Worm (Caenorhabditis elegans) whole organism, L4 larva: ENCODE data around the gene T24C4.10.

Source experiments
- D1046.2 ChIP-seq: fragments of 200-800 bp; sonication (Bioruptor generic); IDR thresholded peaks from 2 replicates; pipeline ENCODE4 v1.3.6; 2022; ENCODE audit warnings: missing genetic modification characterization, missing compliant biosample characterization
- F44E2.7 ChIP-seq: fragments of 200-800 bp; sonication (Bioruptor generic); IDR thresholded peaks from 2 replicates; pipeline ENCODE4 v2.1.2; 2022; ENCODE audit warnings: missing genetic modification characterization, missing compliant biosample characterization
- R02D3.7 ChIP-seq: fragments of 150-350 bp; sonication (generic microtip); optimal IDR thresholded peaks from 3 replicates; lab custom pipeline; 2014; ENCODE audit warnings: missing biosample characterization, missing genetic modification characterization
- T26A8.4 ChIP-seq: fragments of 200-800 bp; sonication (Bioruptor generic); IDR thresholded peaks from 2 replicates; pipeline ENCODE4 v1.3.6; 2022; ENCODE audit warnings: missing genetic modification characterization, missing compliant biosample characterization
- ZK337.2 ChIP-seq: fragments of 200-800 bp; sonication (Bioruptor generic); IDR thresholded peaks from 2 replicates; pipeline ENCODE4 v1.3.6; 2022; ENCODE audit warnings: missing genetic modification reagents, missing genetic modification characterization, missing compliant biosample characterization
- aha-1 ChIP-seq: fragments of 150-350 bp; peaks from one replicate; lab custom pipeline; 2014; ENCODE audit warnings: missing biosample characterization, missing genetic modification characterization
- ama-1 ChIP-seq: fragments of 150-350 bp; optimal IDR thresholded peaks from 2 replicates; lab custom pipeline; 2014; ENCODE audit warnings: inconsistent platforms, mixed read lengths
- arid-1 ChIP-seq: fragments of 200-800 bp; sonication (Bioruptor generic); conservative IDR thresholded peaks from 2 replicates; pipeline ENCODE4 v1.3.6; 2022; ENCODE audit warnings: missing genetic modification reagents, missing genetic modification characterization, missing compliant biosample characterization
- attf-4 ChIP-seq: sonication (generic microtip); optimal IDR thresholded peaks from 3 replicates; lab custom pipeline; 2017; ENCODE audit warnings: missing biosample characterization, missing genetic modification characterization
- ceh-28 ChIP-seq: fragments of 150-350 bp; optimal IDR thresholded peaks from 2 replicates; lab custom pipeline; 2014; ENCODE audit warnings: missing biosample characterization, missing genetic modification reagents, missing genetic modification characterization
- ceh-62 ChIP-seq: sonication (generic microtip); optimal IDR thresholded peaks from 2 replicates; lab custom pipeline; 2017; ENCODE audit warnings: missing biosample characterization, missing genetic modification characterization
- daf-12 ChIP-seq: fragments of 150-350 bp; optimal IDR thresholded peaks from 2 replicates; lab custom pipeline; 2014; ENCODE audit warnings: missing biosample characterization, missing genetic modification reagents, missing genetic modification characterization
- daf-16 ChIP-seq, 3 experiments: sonication (generic microtip); optimal IDR thresholded peaks; 2 replicates each; lab custom pipeline; 2016 to 2017; ENCODE audit warnings: missing genetic modification characterization in 3 of 3, missing genetic modification reagents in 3 of 3, mild to moderate bottlenecking in 2 of 3, missing compliant biosample characterization in 2 of 3, missing biosample characterization in 1 of 3, moderate library complexity in 1 of 3
- dmd-9 ChIP-seq: fragments of 200-800 bp; sonication (Bioruptor generic); IDR thresholded peaks from 2 replicates; pipeline ENCODE4 v1.3.6; 2022; ENCODE audit warnings: missing genetic modification reagents, missing genetic modification characterization, missing compliant biosample characterization
- duxl-1 ChIP-seq: sonication (generic microtip); optimal IDR thresholded peaks from 2 replicates; lab custom pipeline; 2016; ENCODE audit warnings: mild to moderate bottlenecking, missing genetic modification characterization, moderate library complexity, missing compliant biosample characterization; ENCODE audit not compliant: poor library complexity
- egl-43 ChIP-seq: fragments of 200-800 bp; sonication (Bioruptor generic); IDR thresholded peaks from 2 replicates; pipeline ENCODE4 v1.3.6; 2022; ENCODE audit warnings: missing genetic modification reagents, missing genetic modification characterization, missing compliant biosample characterization
- fos-1 ChIP-seq: fragments of 150-350 bp; optimal IDR thresholded peaks from 2 replicates; lab custom pipeline; 2014; ENCODE audit warnings: missing biosample characterization, missing genetic modification characterization
- gei-8 ChIP-seq: fragments of 200-800 bp; sonication (Bioruptor generic); optimal IDR thresholded peaks from 2 replicates; lab custom pipeline; 2018; ENCODE audit warnings: mild to moderate bottlenecking, missing genetic modification characterization, missing compliant biosample characterization
- hlh-11 ChIP-seq: fragments of 200-800 bp; sonication (Bioruptor generic); optimal IDR thresholded peaks from 2 replicates; lab custom pipeline; 2018; ENCODE audit warnings: mild to moderate bottlenecking, missing genetic modification characterization, missing compliant biosample characterization
- jun-1 ChIP-seq: fragments of 150-350 bp; optimal IDR thresholded peaks from 2 replicates; lab custom pipeline; 2014; ENCODE audit warnings: missing biosample characterization, missing genetic modification reagents, missing genetic modification characterization
- lin-13 ChIP-seq: fragments of 150-350 bp; optimal IDR thresholded peaks from 2 replicates; lab custom pipeline; 2014; ENCODE audit warnings: missing biosample characterization, missing genetic modification reagents, missing genetic modification characterization
- lin-15B ChIP-seq: fragments of 150-350 bp; sonication (generic microtip); optimal IDR thresholded peaks from 3 replicates; lab custom pipeline; 2014; ENCODE audit warnings: missing biosample characterization, missing genetic modification characterization
- lin-38 ChIP-seq: fragments of 200-800 bp; sonication (Bioruptor generic); IDR thresholded peaks from 2 replicates; pipeline ENCODE4 v1.3.6; 2022; ENCODE audit warnings: missing genetic modification reagents, missing genetic modification characterization, missing compliant biosample characterization
- lin-39 ChIP-seq: fragments of 150-350 bp; optimal IDR thresholded peaks from 2 replicates; lab custom pipeline; 2014; ENCODE audit warnings: missing biosample characterization, missing genetic modification reagents, missing genetic modification characterization
- lsy-2 ChIP-seq, 2 experiments: fragments of 150-350 bp in 1 of 2; sonication (generic microtip) in 1 of 2; optimal IDR thresholded peaks; 2 replicates each; lab custom pipeline; 2014 to 2017; ENCODE audit warnings: missing biosample characterization in 2 of 2, missing genetic modification characterization in 2 of 2
- madf-5 ChIP-seq, 2 experiments: fragments of 200-800 bp; sonication (Bioruptor generic); IDR thresholded peaks; 2 replicates each; pipeline ENCODE4 v1.3.6; 2022; ENCODE audit warnings: missing compliant biosample characterization in 2 of 2, missing genetic modification characterization in 2 of 2
- madf-9 ChIP-seq: fragments of 200-800 bp; sonication (Bioruptor generic); conservative IDR thresholded peaks from 2 replicates; pipeline ENCODE4 v1.3.6; 2022; ENCODE audit warnings: missing genetic modification reagents, missing genetic modification characterization, missing compliant biosample characterization
- mdl-1 ChIP-seq, 2 experiments: fragments of 150-350 bp in 1 of 2; sonication (generic microtip) in 1 of 2; optimal IDR thresholded peaks; 2 replicates each; lab custom pipeline; 2014 to 2017; ENCODE audit warnings: missing biosample characterization in 2 of 2, missing genetic modification characterization in 2 of 2
- mdt-29 ChIP-seq: fragments of 200-800 bp; sonication (Bioruptor generic); IDR thresholded peaks from 2 replicates; pipeline ENCODE4 v1.3.6; 2022; ENCODE audit warnings: missing genetic modification reagents, missing genetic modification characterization, missing compliant biosample characterization
- mxl-3 ChIP-seq: fragments of 200-800 bp; sonication (Bioruptor generic); optimal IDR thresholded peaks from 2 replicates; lab custom pipeline; 2018; ENCODE audit warnings: mild to moderate bottlenecking, missing genetic modification characterization, missing compliant biosample characterization
- nhr-11 ChIP-seq: fragments of 150-350 bp; optimal IDR thresholded peaks from 2 replicates; lab custom pipeline; 2014; ENCODE audit warnings: missing biosample characterization, missing genetic modification characterization
- nhr-111 ChIP-seq: fragments of 200-800 bp; sonication (Bioruptor generic); optimal IDR thresholded peaks from 2 replicates; lab custom pipeline; 2018; ENCODE audit warnings: mild to moderate bottlenecking, missing genetic modification characterization, missing compliant biosample characterization
- nhr-25 ChIP-seq: sonication (generic microtip); optimal IDR thresholded peaks from 2 replicates; lab custom pipeline; 2017; ENCODE audit warnings: missing genetic modification characterization, mild to moderate bottlenecking, missing compliant biosample characterization, antibody characterized with exemption, moderate library complexity, borderline replicate concordance; ENCODE audit not compliant: insufficient read depth
- nhr-28 ChIP-seq: fragments of 150-350 bp; optimal IDR thresholded peaks from 2 replicates; lab custom pipeline; 2014; ENCODE audit warnings: missing biosample characterization, missing genetic modification characterization
- nhr-48 ChIP-seq: sonication (generic microtip); optimal IDR thresholded peaks from 2 replicates; lab custom pipeline; 2016; ENCODE audit warnings: mild to moderate bottlenecking, missing genetic modification characterization, missing compliant biosample characterization
- nhr-77 ChIP-seq: fragments of 150-350 bp; optimal IDR thresholded peaks from 2 replicates; lab custom pipeline; 2014; ENCODE audit warnings: missing biosample characterization, missing genetic modification characterization
- php-3 ChIP-seq: fragments of 200-800 bp; sonication (Bioruptor generic); IDR thresholded peaks from 2 replicates; pipeline ENCODE4 v1.3.6; 2022; ENCODE audit warnings: missing genetic modification reagents, missing genetic modification characterization, missing compliant biosample characterization
- rbr-2 ChIP-seq: sonication (generic microtip); optimal IDR thresholded peaks from 2 replicates; lab custom pipeline; 2016; ENCODE audit warnings: missing genotype, missing genetic modification characterization, missing compliant biosample characterization
- sdz-12 ChIP-seq: fragments of 200-800 bp; sonication (Bioruptor generic); optimal IDR thresholded peaks from 2 replicates; lab custom pipeline; 2018; ENCODE audit warnings: mild to moderate bottlenecking, missing genetic modification characterization, missing compliant biosample characterization
- skn-1 ChIP-seq: fragments of 150-350 bp; optimal IDR thresholded peaks from 2 replicates; lab custom pipeline; 2014; ENCODE audit warnings: missing biosample characterization, missing genetic modification characterization
- snpc-1.2 ChIP-seq: fragments of 200-800 bp; sonication (Bioruptor generic); IDR thresholded peaks from 2 replicates; pipeline ENCODE4 v1.3.6; 2022; ENCODE audit warnings: missing genetic modification reagents, missing genetic modification characterization, missing compliant biosample characterization
- spr-1 ChIP-seq: sonication (generic microtip); optimal IDR thresholded peaks from 2 replicates; lab custom pipeline; 2016; ENCODE audit warnings: mild to moderate bottlenecking, missing genetic modification characterization, missing compliant biosample characterization
- tag-97 ChIP-seq: fragments of 200-800 bp; sonication (Bioruptor generic); IDR thresholded peaks from 2 replicates; pipeline ENCODE4 v1.3.6; 2022; ENCODE audit warnings: missing genetic modification characterization, missing compliant biosample characterization
- tra-1 ChIP-seq: fragments of 200-800 bp; sonication (Bioruptor generic); IDR thresholded peaks from 2 replicates; pipeline ENCODE4 v1.3.6; 2022; ENCODE audit warnings: missing genetic modification reagents, missing genetic modification characterization, missing compliant biosample characterization
- unc-130 ChIP-seq: sonication (generic microtip); optimal IDR thresholded peaks from 2 replicates; lab custom pipeline; 2016; ENCODE audit warnings: missing genetic modification reagents, missing genetic modification characterization, missing compliant biosample characterization
- unc-39 ChIP-seq: sonication (generic microtip); optimal IDR thresholded peaks from 2 replicates; lab custom pipeline; 2017; ENCODE audit warnings: missing biosample characterization, missing genetic modification characterization
- unc-62 ChIP-seq, 3 experiments: fragments of 150-350 bp in 1 of 3; sonication (generic microtip); optimal IDR thresholded peaks in 2 of 3; peaks in 1 of 3; 1 replicate in 1 of 3; 2 replicates in 2 of 3; lab custom pipeline; 2014 to 2017; ENCODE audit warnings: missing biosample characterization in 3 of 3, missing genetic modification characterization in 3 of 3, missing genetic modification reagents in 3 of 3, missing genotype in 1 of 3
- vab-7 ChIP-seq: fragments of 200-800 bp; sonication (Bioruptor generic); IDR thresholded peaks from 2 replicates; pipeline ENCODE4 v1.3.6; 2022; ENCODE audit warnings: missing genetic modification reagents, missing genetic modification characterization, missing compliant biosample characterization
- zfp-2 ChIP-seq: sonication (generic microtip); optimal IDR thresholded peaks from 2 replicates; lab custom pipeline; 2016; ENCODE audit warnings: mild to moderate bottlenecking, missing genetic modification characterization, missing compliant biosample characterization
- ztf-11 ChIP-seq: fragments of 150-350 bp; optimal IDR thresholded peaks from 2 replicates; lab custom pipeline; 2014; ENCODE audit warnings: missing biosample characterization, missing genetic modification characterization

T24C4.10 gene

DNA sequence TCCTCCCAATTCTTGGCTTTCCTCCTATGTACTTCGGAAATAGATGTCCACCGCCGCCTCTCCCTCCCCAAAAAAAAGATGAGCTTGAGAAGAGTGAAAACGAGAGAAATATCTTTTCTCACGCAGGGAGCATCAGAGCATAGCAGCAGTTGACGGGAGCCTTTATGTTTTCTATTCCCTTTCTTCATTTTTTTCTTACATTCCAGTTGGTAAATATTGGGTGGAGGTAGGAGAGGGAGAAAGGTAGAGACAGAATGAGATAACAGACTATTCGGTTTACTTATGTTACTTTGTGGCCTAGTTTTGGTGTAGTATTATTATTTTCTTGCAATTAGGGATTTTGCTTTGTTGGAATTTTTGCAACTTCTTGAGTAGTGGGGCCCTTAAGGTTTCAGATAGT, 46.5 kb downstream of the T24C4.10 start:
- TF ChIP-seq egl-43 (GFP tag; lab: Robert Waterston, UW) (no peak), daf-16 (GFP tag; optimal IDR thresholded peaks at IDR 0.05; lab: Kevin White, UChicago) (no peak), daf-16 (tag; optimal IDR thresholded peaks at IDR 0.05; lab: Kevin White, UChicago) (peak; percentile 17), nhr-111 (no peak), unc-130 (GFP tag; lab: Kevin White, UChicago) (no peak), php-3 (GFP tag; lab: Robert Waterston, UW) (no peak), jun-1 (tag; lab: Kevin White, UChicago) (no peak), rbr-2 (no peak), tag-97 (GFP tag; lab: Robert Waterston, UW) (no peak), unc-62 (GFP tag; optimal IDR thresholded peaks at IDR 0.05 in 1 of 2; lab: Kevin White, UChicago) (peak in 1 of 2 experiments; percentile 43), unc-62 (tag; optimal IDR thresholded peaks at IDR 0.05; lab: Kevin White, UChicago) (no peak), lin-39 (no peak), sdz-12 (GFP tag; lab: Kevin White, UChicago) (no peak), madf-9 (GFP tag; lab: Robert Waterston, UW) (no peak), vab-7 (GFP tag; lab: Robert Waterston, UW) (no peak), nhr-28 (tag; lab: Kevin White, UChicago) (no peak), lin-15B (tag; lab: Kevin White, UChicago) (no peak)

DNA sequence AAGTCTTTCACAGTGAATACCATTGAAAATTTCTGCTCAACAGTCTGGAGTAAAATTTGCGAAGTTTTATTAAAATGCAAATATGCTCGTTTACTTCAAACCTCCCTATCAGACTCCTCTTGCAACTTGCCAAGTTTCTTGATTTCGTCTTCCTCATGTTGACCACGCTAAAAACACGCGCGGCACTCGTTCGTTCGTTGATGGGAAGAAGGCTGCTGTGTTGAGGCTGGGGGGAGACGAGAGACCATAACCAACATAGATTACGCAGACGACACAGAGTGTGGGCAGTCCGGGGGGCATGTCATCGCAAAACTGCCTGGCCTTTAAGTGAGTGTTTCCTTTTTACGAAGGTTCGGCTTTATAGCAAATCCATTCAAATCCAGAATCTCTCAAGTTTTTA, 47.0 kb downstream of the T24C4.10 start:
- TF ChIP-seq daf-12 (tag; lab: Kevin White, UChicago), result no peak
- TF ChIP-seq ceh-28 (tag; lab: Kevin White, UChicago), result no peak
- TF ChIP-seq fos-1, result no peak
- no peak for TF ChIP-seq D1046.2 (GFP tag; lab: Robert Waterston, UW)
- peak; percentile 65 for TF ChIP-seq hlh-11 (tag; lab: Kevin White, UChicago)
- peak in 1 of 2 experiments; percentile 28 for TF ChIP-seq lsy-2 (tag; optimal IDR thresholded peaks at IDR 0.05; lab: Kevin White, UChicago)
- TF ChIP-seq ceh-62, result no peak
- TF ChIP-seq dmd-9 (GFP tag; lab: Robert Waterston, UW), result no peak
- TF ChIP-seq spr-1 (tag; lab: Kevin White, UChicago), result no peak
- peak in 1 of 2 experiments; percentile 56 for TF ChIP-seq mdl-1 (tag; optimal IDR thresholded peaks at IDR 0.05; lab: Kevin White, UChicago)
- no peak for TF ChIP-seq F44E2.7
- TF ChIP-seq unc-130 (GFP tag; lab: Kevin White, UChicago), result no peak
- no peak for TF ChIP-seq ZK337.2 (GFP tag; lab: Robert Waterston, UW)
- TF ChIP-seq mxl-3 (GFP tag; lab: Kevin White, UChicago), result peak; percentile 96
- TF ChIP-seq nhr-11, result peak; percentile 18
- TF ChIP-seq ama-1 (lab: Kevin White, UChicago), result no peak
- no peak for TF ChIP-seq egl-43 (GFP tag; lab: Robert Waterston, UW)
- no peak for TF ChIP-seq R02D3.7
- peak; percentile 18 for TF ChIP-seq nhr-48
- TF ChIP-seq unc-39 (tag; lab: Kevin White, UChicago), result no peak
- no peak for TF ChIP-seq lin-13 (GFP tag; lab: Kevin White, UChicago)
- no peak for TF ChIP-seq ztf-11 (tag; lab: Kevin White, UChicago)
- TF ChIP-seq attf-4 (tag; lab: Kevin White, UChicago), result no peak
- TF ChIP-seq tra-1 (GFP tag; lab: Robert Waterston, UW), result no peak
- TF ChIP-seq nhr-28 (tag; lab: Kevin White, UChicago), result peak; percentile 55
- TF ChIP-seq lin-38, result peak; percentile 28; the same call in 1 of the 2 replicates
- TF ChIP-seq nhr-77 (tag; lab: Kevin White, UChicago), result no peak
- TF ChIP-seq duxl-1 (tag; lab: Kevin White, UChicago), result no peak
- no peak for TF ChIP-seq skn-1 (tag; lab: Kevin White, UChicago)
- TF ChIP-seq aha-1 (tag; lab: Kevin White, UChicago), result peak; percentile 40
- no peak for TF ChIP-seq lin-39
- no peak for TF ChIP-seq madf-5 (GFP tag; IDR thresholded peaks at IDR 0.05; lab: Robert Waterston, UW)
- no peak for TF ChIP-seq snpc-1.2 (GFP tag; lab: Robert Waterston, UW)
- TF ChIP-seq T26A8.4 (GFP tag; lab: Robert Waterston, UW), result no peak
- TF ChIP-seq arid-1, result no peak
- no peak for TF ChIP-seq gei-8 (GFP tag; lab: Kevin White, UChicago)
- no peak for TF ChIP-seq zfp-2
- TF ChIP-seq nhr-25 (tag; lab: Kevin White, UChicago), result no peak
- TF ChIP-seq mdt-29 (GFP tag; lab: Robert Waterston, UW), result no peak
